Fruit fly (Drosophila melanogaster) whole organism, embryonic: Measurements from ENCODE around the gene CG14454.

Source experiments
- ATbp ChIP-seq: fragments of 200-800 bp; sonication (Bioruptor generic); optimal IDR thresholded peaks from 2 replicates; lab custom pipeline; 2017; ENCODE audit warnings: missing biosample characterization, mild to moderate bottlenecking, missing genetic modification characterization, missing genetic modification reagents
- Adf1 ChIP-seq: fragments of 200-800 bp; sonication (Bioruptor generic); IDR thresholded peaks from 2 replicates; pipeline ENCODE4 v1.3.6; 2022; ENCODE audit warnings: missing biosample characterization, missing genetic modification characterization
- CG10366 ChIP-seq: fragments of 200-800 bp; sonication (Bioruptor generic); IDR thresholded peaks from 2 replicates; pipeline ENCODE4 v1.3.6; 2022; ENCODE audit warnings: missing biosample characterization, missing genetic modification characterization
- CG11093 ChIP-seq: fragments of 200-800 bp; sonication (Bioruptor generic); IDR thresholded peaks from 3 replicates; pipeline ENCODE4 v1.3.6; 2022; ENCODE audit warnings: missing biosample characterization, missing genetic modification characterization
- CG12104 ChIP-seq: fragments of 200-800 bp; sonication (Bioruptor generic); optimal IDR thresholded peaks from 3 replicates; lab custom pipeline; 2016; ENCODE audit warnings: missing biosample characterization, missing genetic modification characterization
- CG12155 ChIP-seq: fragments of 200-800 bp; sonication (Bioruptor generic); optimal IDR thresholded peaks from 3 replicates; lab custom pipeline; 2016; ENCODE audit warnings: missing biosample characterization, missing genetic modification characterization
- CG12769 ChIP-seq: fragments of 200-800 bp; sonication (Bioruptor generic); optimal IDR thresholded peaks from 2 replicates; lab custom pipeline; 2019; ENCODE audit warnings: missing biosample characterization, mild to moderate bottlenecking, missing genetic modification characterization, moderate library complexity
- CG1602 ChIP-seq: fragments of 200-800 bp; sonication (Bioruptor generic); optimal IDR thresholded peaks from 3 replicates; lab custom pipeline; 2016; ENCODE audit warnings: missing biosample characterization, missing genetic modification characterization
- CG17359 ChIP-seq: fragments of 200-800 bp; sonication (Bioruptor generic); optimal IDR thresholded peaks from 3 replicates; lab custom pipeline; 2018; ENCODE audit warnings: missing biosample characterization, mild to moderate bottlenecking, missing genetic modification characterization, moderate library complexity
- CG18599 ChIP-seq: fragments of 200-800 bp; sonication (Bioruptor generic); optimal IDR thresholded peaks from 3 replicates; lab custom pipeline; 2017; ENCODE audit warnings: missing biosample characterization, missing genetic modification characterization, mild to moderate bottlenecking, moderate library complexity, missing genetic modification reagents
- CG2889 ChIP-seq: fragments of 200-800 bp; sonication (Bioruptor generic); IDR thresholded peaks from 3 replicates; pipeline ENCODE4 v1.3.6; 2022; ENCODE audit warnings: missing biosample characterization, missing genetic modification characterization
- CG31388 ChIP-seq: fragments of 200-800 bp; sonication (Bioruptor generic); optimal IDR thresholded peaks from 2 replicates; lab custom pipeline; 2016; ENCODE audit warnings: missing biosample characterization, missing genetic modification characterization
- CG34376 ChIP-seq: fragments of 200-800 bp; sonication (Bioruptor generic); optimal IDR thresholded peaks from 2 replicates; lab custom pipeline; 2018; ENCODE audit warnings: missing biosample characterization, mild to moderate bottlenecking, missing genetic modification characterization
- CG6689 ChIP-seq: fragments of 200-800 bp; sonication (Bioruptor generic); IDR thresholded peaks from 2 replicates; pipeline ENCODE4 v1.3.6; 2022; ENCODE audit warnings: missing biosample characterization, missing genetic modification characterization
- CG7556 ChIP-seq: fragments of 200-800 bp; sonication (Bioruptor generic); optimal IDR thresholded peaks from 2 replicates; lab custom pipeline; 2017; ENCODE audit warnings: missing biosample characterization, mild to moderate bottlenecking, missing genetic modification characterization
- CG7786 ChIP-seq: fragments of 200-800 bp; sonication (Bioruptor generic); optimal IDR thresholded peaks from 2 replicates; lab custom pipeline; 2016; ENCODE audit warnings: missing biosample characterization, missing genetic modification characterization
- CG8089 ChIP-seq: fragments of 200-800 bp; sonication (Bioruptor generic); optimal IDR thresholded peaks from 3 replicates; lab custom pipeline; 2016; ENCODE audit warnings: missing biosample characterization, missing genetic modification characterization
- CG8765 ChIP-seq: fragments of 200-800 bp; sonication (Bioruptor generic); IDR thresholded peaks from 2 replicates; pipeline ENCODE4 v1.3.6; 2022; ENCODE audit warnings: missing biosample characterization, missing genetic modification characterization
- CrebB ChIP-seq: fragments of 200-800 bp; sonication (Bioruptor generic); optimal IDR thresholded peaks from 3 replicates; lab custom pipeline; 2018; ENCODE audit warnings: missing biosample characterization, mild to moderate bottlenecking, missing genetic modification characterization
- Doc3 ChIP-seq: fragments of 200-800 bp; sonication (Bioruptor generic); IDR thresholded peaks from 3 replicates; pipeline ENCODE4 v1.3.6; 2022; ENCODE audit warnings: missing biosample characterization, missing genetic modification characterization; ENCODE audit not compliant: partially characterized antibody
- H15 ChIP-seq: fragments of 200-800 bp; sonication (Bioruptor generic); IDR thresholded peaks from 3 replicates; pipeline ENCODE4 v1.3.6; 2022; ENCODE audit warnings: missing biosample characterization, missing genetic modification characterization
- HLH4C ChIP-seq: fragments of 200-800 bp; sonication (Bioruptor generic); IDR thresholded peaks from 3 replicates; pipeline ENCODE4 v1.3.6; 2022; ENCODE audit warnings: missing biosample characterization, missing genetic modification characterization; ENCODE audit not compliant: partially characterized antibody
- Hey ChIP-seq: fragments of 200-800 bp; sonication (Bioruptor generic); optimal IDR thresholded peaks from 3 replicates; lab custom pipeline; 2018; ENCODE audit warnings: missing biosample characterization, mild to moderate bottlenecking, missing genetic modification characterization
- HmgD ChIP-seq: fragments of 200-800 bp; sonication (Bioruptor generic); optimal IDR thresholded peaks from 3 replicates; lab custom pipeline; 2016; ENCODE audit warnings: missing biosample characterization, missing genetic modification characterization
- Hsf ChIP-seq: fragments of 200-800 bp; sonication (Bioruptor generic); optimal IDR thresholded peaks from 3 replicates; lab custom pipeline; 2016; ENCODE audit warnings: missing biosample characterization, missing genetic modification characterization
- Kr ChIP-seq: fragments of 200-800 bp; sonication (Bioruptor generic); optimal IDR thresholded peaks from 2 replicates; lab custom pipeline; 2017; ENCODE audit warnings: missing biosample characterization, mild to moderate bottlenecking, missing genetic modification characterization
- Med ChIP-seq: fragments of 200-800 bp; sonication (Bioruptor generic); peaks from one replicate; lab custom pipeline; 2016; ENCODE audit warnings: missing biosample characterization, missing genetic modification characterization, mild to moderate bottlenecking, inconsistent platforms, moderate library complexity
- Myb ChIP-seq: fragments of 200-800 bp; sonication (Bioruptor generic); optimal IDR thresholded peaks from 2 replicates; lab custom pipeline; 2016; ENCODE audit warnings: missing biosample characterization, missing genetic modification characterization
- Ptx1 ChIP-seq: fragments of 200-800 bp; sonication (Bioruptor generic); IDR thresholded peaks from 2 replicates; pipeline ENCODE4 v1.3.6; 2022; ENCODE audit warnings: missing biosample characterization, missing genetic modification characterization
- Rfx ChIP-seq: fragments of 200-800 bp; sonication (Bioruptor generic); IDR thresholded peaks from 2 replicates; pipeline ENCODE4 v1.3.6; 2022; ENCODE audit warnings: missing biosample characterization, missing genetic modification characterization
- TFAM ChIP-seq: fragments of 200-800 bp; sonication (Bioruptor generic); optimal IDR thresholded peaks from 2 replicates; lab custom pipeline; 2017; ENCODE audit warnings: missing biosample characterization, missing genetic modification characterization, inconsistent platforms
- Trl ChIP-seq, 3 experiments: fragments of >200 bp in 2 of 3; fragments of 200-800 bp in 1 of 3; sonication (Bioruptor generic) in 1 of 3; optimal IDR thresholded peaks; 2 replicates in 1 of 3; 3 replicates in 2 of 3; lab custom pipeline; 2016 to 2017; ENCODE audit warnings: missing biosample characterization in 1 of 3, missing genetic modification characterization in 1 of 3
- chn ChIP-seq: fragments of 200-800 bp; sonication (Bioruptor generic); optimal IDR thresholded peaks from 2 replicates; lab custom pipeline; 2016; ENCODE audit warnings: missing biosample characterization, missing genetic modification characterization
- ci ChIP-seq: fragments of 200-800 bp; sonication (Bioruptor generic); IDR thresholded peaks from 3 replicates; pipeline ENCODE4 v1.3.6; 2022; ENCODE audit warnings: missing biosample characterization, missing genetic modification characterization
- fu2 ChIP-seq: fragments of 200-800 bp; sonication (Bioruptor generic); optimal IDR thresholded peaks from 2 replicates; lab custom pipeline; 2016; ENCODE audit warnings: missing biosample characterization, missing genetic modification characterization
- gfzf ChIP-seq: fragments of 200-800 bp; sonication (Bioruptor generic); optimal IDR thresholded peaks from 2 replicates; lab custom pipeline; 2016; ENCODE audit warnings: missing biosample characterization, mild to moderate bottlenecking, missing genetic modification characterization, moderate library complexity
- ind ChIP-seq: fragments of 200-800 bp; sonication (Bioruptor generic); optimal IDR thresholded peaks from 3 replicates; lab custom pipeline; 2016; ENCODE audit warnings: missing biosample characterization, missing genetic modification characterization
- insv ChIP-seq, 2 experiments: fragments of 200-800 bp; sonication (Bioruptor generic); optimal IDR thresholded peaks; 3 replicates each; lab custom pipeline; 2016 to 2018; ENCODE audit warnings: missing biosample characterization in 2 of 2, missing genetic modification characterization in 2 of 2
- lbe ChIP-seq: fragments of 200-800 bp; sonication (Bioruptor generic); optimal IDR thresholded peaks from 2 replicates; lab custom pipeline; 2016; ENCODE audit warnings: missing biosample characterization, mild to moderate bottlenecking, missing genetic modification characterization
- pan ChIP-seq, 4 experiments: fragments of >200 bp in 3 of 4; fragments of 200-800 bp in 1 of 4; sonication (Bioruptor generic) in 1 of 4; optimal IDR thresholded peaks in 3 of 4; IDR thresholded peaks in 1 of 4; 2 replicates each; pipeline versions ENCODE4 v1.3.6 to Lab custom; 2017 to 2022; ENCODE audit warnings: missing biosample characterization in 2 of 4, missing genetic modification characterization in 2 of 4, mixed read lengths in 1 of 4
- pb ChIP-seq: fragments of 200-800 bp; sonication (Bioruptor generic); optimal IDR thresholded peaks from 3 replicates; lab custom pipeline; 2016; ENCODE audit warnings: missing biosample characterization, missing genetic modification characterization
- psq ChIP-seq: fragments of 200-800 bp; sonication (Bioruptor generic); optimal IDR thresholded peaks from 2 replicates; lab custom pipeline; 2017; ENCODE audit warnings: missing biosample characterization, missing genetic modification characterization
- sc ChIP-seq, 3 experiments: fragments of >200 bp in 2 of 3; fragments of 200-800 bp in 1 of 3; sonication (Bioruptor generic) in 1 of 3; optimal IDR thresholded peaks; 2 replicates in 2 of 3; 3 replicates in 1 of 3; lab custom pipeline; 2017; ENCODE audit warnings: mild to moderate bottlenecking in 1 of 3, missing biosample characterization in 1 of 3, missing genetic modification characterization in 1 of 3, missing genetic modification reagents in 1 of 3
- scrt ChIP-seq: fragments of 200-800 bp; sonication (Bioruptor generic); optimal IDR thresholded peaks from 2 replicates; lab custom pipeline; 2018; ENCODE audit warnings: missing biosample characterization, mild to moderate bottlenecking, missing genetic modification characterization, moderate library complexity
- sens-2 ChIP-seq: fragments of 200-800 bp; sonication (Bioruptor generic); IDR thresholded peaks from 2 replicates; pipeline ENCODE4 v1.3.6; 2022; ENCODE audit warnings: missing biosample characterization, missing genetic modification characterization
- stc ChIP-seq: fragments of 200-800 bp; sonication (Bioruptor generic); IDR thresholded peaks from 2 replicates; pipeline ENCODE4 v1.3.6; 2022; ENCODE audit warnings: missing biosample characterization, missing genetic modification characterization
- stwl ChIP-seq: fragments of 200-800 bp; sonication (Bioruptor generic); optimal IDR thresholded peaks from 3 replicates; lab custom pipeline; 2018; ENCODE audit warnings: missing biosample characterization, mild to moderate bottlenecking, missing genetic modification characterization, moderate library complexity

The CG14454 gene

DNA sequence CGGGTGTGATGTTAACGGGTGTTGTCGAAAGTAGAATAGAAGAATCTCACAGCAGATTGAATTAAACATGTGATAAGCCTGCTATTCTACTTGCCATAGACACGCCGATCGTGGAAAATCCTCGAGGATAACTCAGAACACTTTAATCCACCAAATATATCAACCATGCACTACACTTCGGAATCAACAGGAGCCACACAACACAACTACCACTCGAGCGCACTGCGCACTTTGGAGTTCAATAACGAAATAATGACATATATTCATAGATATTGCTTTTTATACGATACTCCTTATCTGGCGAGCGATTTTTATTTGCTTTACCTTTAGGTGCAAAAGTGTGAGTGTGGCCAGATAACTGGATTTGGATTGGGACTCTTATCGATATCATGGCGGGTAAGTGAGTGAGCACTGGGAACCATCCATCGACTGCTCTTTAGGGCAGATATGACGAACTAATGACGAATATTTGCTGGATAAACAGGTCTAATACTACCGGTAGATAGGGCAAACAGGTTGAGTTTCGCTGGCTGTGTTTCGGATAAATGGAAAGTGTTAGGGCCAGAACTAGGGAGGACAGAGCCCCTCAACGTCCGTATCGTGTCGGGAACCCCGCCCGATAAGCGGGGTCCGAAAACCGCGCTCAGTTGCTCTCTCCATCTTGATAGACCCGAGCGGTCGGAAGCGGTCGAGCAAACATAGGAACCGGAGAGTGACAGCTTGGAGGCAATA lies 22.9 kb downstream of the CG14454 start, which contains the start of gene Jhbp6 (continued):
- TF ChIP-seq pb (GFP tag; lab: Kevin White, UChicago), result no peak
- TF ChIP-seq lbe (GFP tag; lab: Kevin White, UChicago), result no peak
- TF ChIP-seq Trl (optimal IDR thresholded peaks at IDR 0.05; lab: Kevin White, UChicago), result peak in 1 of 2 experiments; percentile 9
- TF ChIP-seq Trl (GFP tag; optimal IDR thresholded peaks at IDR 0.05; lab: Kevin White, UChicago), result no peak
- peak; percentile 36 for TF ChIP-seq stwl (tag; lab: Kevin White, UChicago)
- no peak for TF ChIP-seq pan (optimal IDR thresholded peaks at IDR 0.05; lab: Kevin White, UChicago)
- no peak for TF ChIP-seq pan (GFP tag; optimal IDR thresholded peaks at IDR 0.05 in 1 of 2, IDR thresholded peaks at IDR 0.05 in 1 of 2)
- no peak for TF ChIP-seq CG12155
- TF ChIP-seq HmgD (GFP tag; lab: Kevin White, UChicago), result no peak
- peak; percentile 30 for TF ChIP-seq CG12769 (tag; lab: Kevin White, UChicago)
- TF ChIP-seq CG7786, result no peak
- no peak for TF ChIP-seq H15
- no peak for TF ChIP-seq TFAM (GFP tag; lab: Kevin White, UChicago)
- TF ChIP-seq CG8089, result no peak
- TF ChIP-seq CG17359 (tag; lab: Kevin White, UChicago), result no peak
- no peak for TF ChIP-seq CG2889 (GFP tag; lab: Robert Waterston, UW)
- TF ChIP-seq Kr (GFP tag; lab: Kevin White, UChicago), result peak; percentile 2
- TF ChIP-seq gfzf (GFP tag; lab: Kevin White, UChicago), result peak; percentile 23
- peak; percentile 20 for TF ChIP-seq Med (GFP tag; lab: Kevin White, UChicago)
- TF ChIP-seq Adf1 (GFP tag; lab: Robert Waterston, UW), result no peak
- TF ChIP-seq Doc3 (GFP tag; lab: Robert Waterston, UW), result no peak
- no peak for TF ChIP-seq Myb (GFP tag; lab: Kevin White, UChicago)
- TF ChIP-seq CG7556 (GFP tag; lab: Kevin White, UChicago), result no peak
- no peak for TF ChIP-seq psq

DNA sequence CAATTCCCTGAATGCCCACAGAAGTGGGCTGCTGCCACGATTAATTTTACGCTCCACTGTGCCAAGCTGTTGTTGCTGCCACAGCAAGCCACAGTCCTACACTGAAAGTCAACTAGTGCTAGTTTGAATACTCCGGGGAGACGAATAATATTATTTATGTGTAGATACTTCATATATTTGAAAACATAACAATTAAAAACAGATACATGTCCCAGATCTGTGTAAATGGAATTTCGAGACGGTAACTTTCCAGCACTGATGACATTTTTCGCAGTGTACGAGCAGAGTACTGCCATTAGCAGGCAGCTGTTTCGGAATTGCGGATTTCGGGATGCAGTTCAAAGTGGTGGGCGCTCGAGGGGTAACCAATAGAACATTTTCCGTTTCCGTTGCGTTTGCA lies 27.2 kb downstream of the CG14454 start:
- peak; percentile 41 for TF ChIP-seq ind (GFP tag; lab: Kevin White, UChicago)
- peak; percentile 24; the same call in 1 of the 2 replicates for TF ChIP-seq CG8765 (GFP tag; lab: Robert Waterston, UW)
- TF ChIP-seq psq, result no peak
- no peak for TF ChIP-seq insv (GFP tag; optimal IDR thresholded peaks at IDR 0.05; lab: Kevin White, UChicago)
- no peak for TF ChIP-seq CG12104 (GFP tag; lab: Kevin White, UChicago)
- TF ChIP-seq sens-2 (GFP tag; lab: Robert Waterston, UW), result 0 out of 2 replicates have a peak, but pooled peaks have one; percentile 23
- TF ChIP-seq CG6689, result peak; percentile 18; the same call in 1 of the 2 replicates
- no peak for TF ChIP-seq CG31388 (GFP tag; lab: Kevin White, UChicago)
- peak; percentile 13; the same call in 1 of the 2 replicates for TF ChIP-seq CG10366
- TF ChIP-seq Ptx1 (GFP tag; lab: Robert Waterston, UW), result peak; percentile 34; the same call in 1 of the 2 replicates
- no peak for TF ChIP-seq CG11093
- TF ChIP-seq scrt (GFP tag; lab: Kevin White, UChicago), result no peak
- TF ChIP-seq CG18599 (GFP tag; lab: Kevin White, UChicago), result peak; percentile 20
- no peak for TF ChIP-seq Hey (tag; lab: Kevin White, UChicago)
- TF ChIP-seq Rfx (GFP tag; lab: Robert Waterston, UW), result 0 out of 2 replicates have a peak, but pooled peaks have one; percentile 6
- no peak for TF ChIP-seq sc (optimal IDR thresholded peaks at IDR 0.05; lab: Kevin White, UChicago)
- TF ChIP-seq sc (GFP tag; optimal IDR thresholded peaks at IDR 0.05; lab: Kevin White, UChicago), result peak; percentile 2
- no peak for TF ChIP-seq fu2
- TF ChIP-seq ci, result peak; percentile 61; the same call in 1 of the 3 replicates
- TF ChIP-seq Adf1 (GFP tag; lab: Robert Waterston, UW), result no peak
- peak; percentile 17 for TF ChIP-seq Hsf (GFP tag; lab: Kevin White, UChicago)
- no peak for TF ChIP-seq HLH4C
- TF ChIP-seq CrebB (tag; lab: Kevin White, UChicago), result no peak
- TF ChIP-seq ATbp (GFP tag; lab: Kevin White, UChicago), result no peak
- peak; percentile 13; the same call in 1 of the 2 replicates for TF ChIP-seq stc (GFP tag; lab: Robert Waterston, UW)
- TF ChIP-seq CG34376 (GFP tag; lab: Kevin White, UChicago), result no peak
- peak; percentile 12 for TF ChIP-seq chn (GFP tag; lab: Kevin White, UChicago)
- peak; percentile 19 for TF ChIP-seq CG1602 (GFP tag; lab: Kevin White, UChicago)
